Worm (Caenorhabditis elegans): ENCODE results near the gene F54C9.7.
A peak's percentile ranks its signal among the peaks of the same experiment; 100 is the strongest.

Gene F54C9.7

DNA sequence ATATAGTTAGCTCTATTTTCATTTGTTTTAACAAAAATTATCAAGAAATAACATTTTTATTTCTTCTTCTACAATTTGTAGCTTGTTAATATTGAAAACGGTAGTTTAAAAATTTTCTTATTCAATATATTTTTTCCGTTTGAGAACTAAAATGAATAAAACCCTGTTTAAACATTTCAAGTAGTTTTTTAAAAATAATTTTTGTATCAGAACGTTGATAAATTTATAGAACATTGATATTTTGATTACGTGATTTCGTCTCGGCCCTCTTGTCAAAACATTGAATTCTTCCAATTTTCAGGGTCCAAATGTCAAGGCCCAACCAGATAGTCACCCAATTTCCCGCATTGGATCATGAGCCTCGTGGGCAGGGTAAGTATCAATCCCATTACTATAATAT, 32.7 kb upstream of the F54C9.7 start, which contains the start of gene pqn-73:
TSS of gene pqn-73 (plus strand) at position 301 of the 400 bp plus-strand sequence.
- TF ChIP-seq fkh-10 (GFP tag; optimal IDR thresholded peaks at IDR 0.05) (no peak), saeg-2 (GFP tag; IDR thresholded peaks at IDR 0.05) (no peak), arid-1 (GFP tag; conservative IDR thresholded peaks at IDR 0.05) (no peak), ceh-82 (tag; optimal IDR thresholded peaks at IDR 0.05) (no peak), snpc-1.2 (GFP tag; IDR thresholded peaks at IDR 0.05) (no peak), unc-130 (GFP tag; optimal IDR thresholded peaks at IDR 0.05) (no peak), D1046.2 (GFP tag; IDR thresholded peaks at IDR 0.05) (no peak), unc-62 (GFP tag; optimal IDR thresholded peaks at IDR 0.05 in 1 of 2) (no peak), unc-62 (tag; optimal IDR thresholded peaks at IDR 0.05) (no peak), ama-1 (optimal IDR thresholded peaks at IDR 0.05) (no peak), zfp-2 (tag; optimal IDR thresholded peaks at IDR 0.05) (no peak), nhr-6 (tag; optimal IDR thresholded peaks at IDR 0.05) (no peak), ceh-28 (tag; optimal IDR thresholded peaks at IDR 0.05) (no peak), mxl-2 (GFP tag; conservative IDR thresholded peaks at IDR 0.05) (no peak), skn-1 (tag; optimal IDR thresholded peaks at IDR 0.05) (no peak), mdt-29 (GFP tag; IDR thresholded peaks at IDR 0.05) (no peak), pha-4 (GFP tag; IDR thresholded peaks at IDR 0.05) (no peak), pha-4 (tag; optimal IDR thresholded peaks at IDR 0.05) (no peak), tra-1 (GFP tag; IDR thresholded peaks at IDR 0.05) (no peak), lin-1 (GFP tag; IDR thresholded peaks at IDR 0.05) (no peak), mes-2 (tag; optimal IDR thresholded peaks at IDR 0.05; ENCODE audit: poor library complexity, severe bottlenecking) (no peak)

DNA sequence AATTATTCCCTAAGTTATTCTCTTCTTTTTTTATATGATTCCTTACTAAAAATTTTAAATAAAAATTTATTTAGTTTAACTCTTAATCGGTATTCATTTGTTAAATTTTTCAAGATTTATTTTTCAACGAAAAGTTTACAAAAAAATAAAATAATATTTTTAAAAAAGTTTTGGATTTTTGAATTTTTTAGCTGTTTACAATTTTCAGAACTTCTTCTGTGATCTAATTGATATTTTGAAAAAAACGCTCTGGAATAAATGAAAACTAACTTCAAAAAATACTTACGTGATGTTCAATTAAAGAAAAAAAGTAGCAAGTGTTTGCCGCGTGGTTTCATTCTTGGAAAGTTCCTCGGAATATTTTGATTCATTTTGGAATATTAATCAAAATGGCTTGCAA, 27.8 kb upstream of the F54C9.7 start, which contains the start of gene decr-1.2:
TSS of gene decr-1.2 (plus strand) at position 301 of the 400 bp plus-strand sequence.
- TF ChIP-seq pqm-1 (tag; optimal IDR thresholded peaks at IDR 0.05), result no peak

DNA sequence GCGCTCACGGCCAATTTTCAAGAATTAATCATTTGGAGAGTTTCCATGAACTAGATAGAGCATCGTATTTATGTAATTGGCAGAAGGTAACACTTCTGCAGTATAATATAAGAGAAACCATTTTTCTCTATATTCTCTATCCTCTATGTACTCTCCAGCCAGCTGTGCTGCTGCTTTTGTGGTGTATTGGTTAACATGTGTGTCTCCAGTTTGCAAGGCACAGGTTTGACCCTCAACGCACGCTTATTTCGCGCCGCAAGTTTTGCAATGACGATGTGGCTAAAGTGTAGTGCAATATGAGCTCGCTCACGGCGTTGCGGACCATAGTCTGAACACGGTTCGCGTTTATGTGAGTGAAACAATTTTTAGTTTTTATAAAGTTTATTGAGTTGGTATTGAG, 26.2 kb upstream of the F54C9.7 start:
- TF ChIP-seq aha-1 (tag) (peak; percentile 95), dmd-6 (GFP tag; IDR thresholded peaks at IDR 0.05) (no peak), F49E8.2 (tag; optimal IDR thresholded peaks at IDR 0.05; ENCODE audit: borderline replicate concordance) (peak; percentile 55), ZK546.5 (tag; optimal IDR thresholded peaks at IDR 0.05) (no peak), egl-27 (tag; optimal IDR thresholded peaks at IDR 0.05) (no peak), lin-38 (GFP tag; IDR thresholded peaks at IDR 0.05) (no peak; the same call in 1 of the 2 replicates), attf-4 (tag; optimal IDR thresholded peaks at IDR 0.05) (no peak), unc-62 (GFP tag; optimal IDR thresholded peaks at IDR 0.05 in 1 of 2) (no peak), unc-62 (tag; optimal IDR thresholded peaks at IDR 0.05) (no peak), hlh-11 (tag; optimal IDR thresholded peaks at IDR 0.05) (peak; percentile 72), F26F4.8 (GFP tag; conservative IDR thresholded peaks at IDR 0.05) (peak; percentile 91), zag-1 (tag; optimal IDR thresholded peaks at IDR 0.05) (no peak), spr-1 (tag; optimal IDR thresholded peaks at IDR 0.05) (peak; percentile 85), tag-97 (GFP tag; IDR thresholded peaks at IDR 0.05) (0 out of 2 replicates have a peak, but pooled peaks have one; percentile 61), mep-1 (tag; optimal IDR thresholded peaks at IDR 0.05) (no peak), mxl-2 (GFP tag; conservative IDR thresholded peaks at IDR 0.05) (0 out of 2 replicates have a peak, but pooled peaks have one; percentile 65), unc-39 (tag; optimal IDR thresholded peaks at IDR 0.05) (no peak), daf-16 (GFP tag; optimal IDR thresholded peaks at IDR 0.05) (peak; percentile 54 to 86), daf-16 (tag; optimal IDR thresholded peaks at IDR 0.05) (peak; percentile 77), egl-43 (GFP tag; IDR thresholded peaks at IDR 0.05) (no peak), mdt-29 (GFP tag; IDR thresholded peaks at IDR 0.05) (no peak; the same call in 1 of the 2 replicates), ceh-20 (GFP tag; IDR thresholded peaks at IDR 0.05) (no peak), nhr-102 (tag; optimal IDR thresholded peaks at IDR 0.05) (peak; percentile 54), gei-8 (GFP tag; optimal IDR thresholded peaks at IDR 0.05) (peak; percentile 84), set-16 (GFP tag; IDR thresholded peaks at IDR 0.05) (no peak), nhr-10 (tag; optimal IDR thresholded peaks at IDR 0.05) (no peak), T26A8.4 (GFP tag; IDR thresholded peaks at IDR 0.05) (no peak; the same call in 1 of the 2 replicates), nhr-77 (tag; optimal IDR thresholded peaks at IDR 0.05) (peak; percentile 13), nhr-237 (tag; optimal IDR thresholded peaks at IDR 0.05) (no peak), zfp-2 (tag; optimal IDR thresholded peaks at IDR 0.05) (peak; percentile 63), arid-1 (GFP tag; conservative IDR thresholded peaks at IDR 0.05) (peak; percentile 91), ctbp-1 (GFP tag; IDR thresholded peaks at IDR 0.05) (peak; percentile 87), pha-4 (GFP tag; IDR thresholded peaks at IDR 0.05) (peak; percentile 95), pha-4 (tag; optimal IDR thresholded peaks at IDR 0.05) (no peak), rbr-2 (tag; optimal IDR thresholded peaks at IDR 0.05) (peak; percentile 59), ama-1 (optimal IDR thresholded peaks at IDR 0.05) (no peak)
